Fruit fly (Drosophila melanogaster) S2 (cell line): ENCODE results near the gene Rhp.

ENCODE experiments used
- CG8478 ChIP-seq: fragments of >200 bp; optimal IDR thresholded peaks from 2 replicates; lab custom pipeline; 2018
- CTCF ChIP-seq, 2 experiments: fragments of >200 bp; optimal IDR thresholded peaks; 2 replicates each; lab custom pipeline; 2018

dm6 chrX:15814485-15814884 is 25.8 kb downstream of the Rhp start:
- TF ChIP-seq CG8478 (lab: Kevin White, UChicago): no peak
- no peak for TF ChIP-seq CTCF (optimal IDR thresholded peaks at IDR 0.05; lab: Kevin White, UChicago)
